Worm (Caenorhabditis elegans): ENCODE results near the gene irld-40.

Gene irld-40

DNA sequence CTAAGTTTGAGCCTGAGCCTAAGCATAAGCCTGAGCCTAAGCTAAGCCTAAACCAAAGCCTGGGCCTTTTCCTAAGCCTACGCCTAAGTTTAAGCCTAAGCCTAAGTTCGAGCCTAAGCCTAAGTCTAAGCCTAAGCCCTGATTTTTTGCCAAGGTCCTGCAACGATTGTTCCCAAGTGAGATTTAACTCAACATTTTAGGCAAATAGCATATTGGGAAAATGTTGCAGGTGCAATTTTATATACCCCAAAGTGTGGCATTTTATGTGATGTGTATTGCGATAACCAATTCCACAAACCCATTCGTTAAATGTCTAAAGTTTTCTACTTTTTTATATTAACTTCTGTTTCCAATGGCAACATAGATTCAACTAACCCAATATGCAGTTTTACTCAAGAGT, at the start of gene irld-40:
Gene irld-40, plus strand, starts transcription at position 301 of the 400 bp plus-strand sequence.
- TF ChIP-seq F37B4.10 (GFP tag; IDR thresholded peaks at IDR 0.05): no peak
- no peak for TF ChIP-seq snpc-3.4 (tag; optimal IDR thresholded peaks at IDR 0.05)
- 0 out of 2 replicates have a peak, but pooled peaks have one; percentile 32 for TF ChIP-seq hsf-1 (GFP tag; IDR thresholded peaks at IDR 0.05)
- no peak for TF ChIP-seq lin-40 (tag; optimal IDR thresholded peaks at IDR 0.05)

ce11 chrV:1614726-1615125, 47.6 kb upstream of the irld-40 start, which contains the start of gene srbc-41:
srbc-41 (minus strand) TSS chrV:1614826.
- TF ChIP-seq ceh-79 (tag; optimal IDR thresholded peaks at IDR 0.05) (no peak), lin-26 (GFP tag; IDR thresholded peaks at IDR 0.05) (no peak), nhr-90 (tag; optimal IDR thresholded peaks at IDR 0.05) (no peak), lag-1 (GFP tag; IDR thresholded peaks at IDR 0.05) (no peak), ZK185.1 (tag; optimal IDR thresholded peaks at IDR 0.05; ENCODE audit: poor library complexity, severe bottlenecking) (no peak)

DNA sequence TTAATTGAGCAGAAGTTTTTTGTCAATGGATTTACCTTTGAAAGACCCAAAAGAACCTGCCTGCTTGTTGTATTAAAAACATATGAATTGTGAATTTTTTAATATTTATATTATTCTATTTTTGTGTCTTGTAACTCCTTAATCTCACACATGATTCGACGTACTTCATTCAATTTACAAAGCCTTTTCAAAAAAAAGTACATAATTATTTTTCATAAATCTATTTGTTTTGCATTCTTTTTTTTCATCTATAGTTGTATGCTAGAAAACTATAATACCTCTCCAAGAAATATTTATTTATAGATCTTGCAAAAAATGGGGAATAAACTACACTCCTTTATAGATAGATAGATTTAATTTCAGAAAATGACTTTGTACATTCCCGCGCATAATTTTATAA, 43.6 kb upstream of the irld-40 start, which contains the start of gene nhr-179:
Gene nhr-179, minus strand, starts transcription at position 101 of the 400 bp plus-strand sequence.
- TF ChIP-seq mcd-1 (GFP tag; IDR thresholded peaks at IDR 0.05) (no peak), F23B12.7 (tag; optimal IDR thresholded peaks at IDR 0.05; ENCODE audit: insufficient read depth) (no peak), nfya-1 (tag; optimal IDR thresholded peaks at IDR 0.05; ENCODE audit: borderline replicate concordance, insufficient read depth) (no peak), Y67H2A.10 (GFP tag; conservative IDR thresholded peaks at IDR 0.05) (no peak), bed-2 (GFP tag; IDR thresholded peaks at IDR 0.05) (no peak), egl-44 (GFP tag; IDR thresholded peaks at IDR 0.05) (no peak), dox-1 (GFP tag; IDR thresholded peaks at IDR 0.05) (no peak), tbx-9 (tag; optimal IDR thresholded peaks at IDR 0.05; ENCODE audit: borderline replicate concordance) (no peak), ceh-91 (GFP tag; IDR thresholded peaks at IDR 0.05) (no peak), attf-6 (GFP tag; IDR thresholded peaks at IDR 0.05) (no peak), nhr-80 (tag; optimal IDR thresholded peaks at IDR 0.05) (no peak), ztf-25 (GFP tag; IDR thresholded peaks at IDR 0.05) (no peak), lsy-27 (tag; optimal IDR thresholded peaks at IDR 0.05; ENCODE audit: borderline replicate concordance, insufficient read depth) (no peak), lin-40 (tag; optimal IDR thresholded peaks at IDR 0.05) (no peak)

ce11 chrV:1620537-1620936, 41.8 kb upstream of the irld-40 start:
- TF ChIP-seq ceh-58 (GFP tag; IDR thresholded peaks at IDR 0.05) (no peak), dox-1 (GFP tag; IDR thresholded peaks at IDR 0.05) (no peak), hmg-1.2 (GFP tag; IDR thresholded peaks at IDR 0.05) (peak; percentile 95)

- TF ChIP-seq cebp-1 (GFP tag; IDR thresholded peaks at IDR 0.05) (peak; percentile 86), cebp-1 (tag; optimal IDR thresholded peaks at IDR 0.05) (peak; percentile 95), hlh-26 (GFP tag; conservative IDR thresholded peaks at IDR 0.05) (no peak), attf-5 (GFP tag; optimal IDR thresholded peaks at IDR 0.05) (peak; percentile 1)
Observed at ce11 chrV:1621494-1621893, 40.9 kb upstream of the irld-40 start, which contains the start of gene nhr-117. nhr-117 (minus strand) TSS chrV:1621520.

ce11 chrV:1623429-1623828, 38.9 kb upstream of the irld-40 start:
- TF ChIP-seq hlh-26 (GFP tag; conservative IDR thresholded peaks at IDR 0.05) (no peak), rec-8 (tag; optimal IDR thresholded peaks at IDR 0.05) (no peak), madf-3 (GFP tag; IDR thresholded peaks at IDR 0.05) (no peak), him-1 (tag; optimal IDR thresholded peaks at IDR 0.05) (no peak), pha-4 (tag; optimal IDR thresholded peaks at IDR 0.05) (no peak), ccch-3 (GFP tag; optimal IDR thresholded peaks at IDR 0.05) (no peak), K12H6.12 (tag; optimal IDR thresholded peaks at IDR 0.05) (no peak), ztf-3 (GFP tag; optimal IDR thresholded peaks at IDR 0.05) (no peak), lin-35 (GFP tag; optimal IDR thresholded peaks at IDR 0.05) (no peak), mcd-1 (GFP tag; IDR thresholded peaks at IDR 0.05) (no peak), fkh-3 (tag; optimal IDR thresholded peaks at IDR 0.05) (no peak), F39B2.1 (GFP tag; IDR thresholded peaks at IDR 0.05) (no peak)
